Worm (Caenorhabditis elegans) whole organism, L4 larva: ENCODE results near the gene R12C12.9.
A peak's percentile ranks its signal among the peaks of the same experiment; 100 is the strongest.

ENCODE experiments used
- F44E2.7 ChIP-seq: fragments of 200-800 bp; sonication (Bioruptor generic); IDR thresholded peaks from 2 replicates; pipeline ENCODE4 v2.1.2; 2022; ENCODE audit warnings: missing genetic modification characterization, missing compliant biosample characterization
- T26A8.4 ChIP-seq: fragments of 200-800 bp; sonication (Bioruptor generic); IDR thresholded peaks from 2 replicates; pipeline ENCODE4 v1.3.6; 2022; ENCODE audit warnings: missing genetic modification characterization, missing compliant biosample characterization
- aha-1 ChIP-seq: fragments of 150-350 bp; peaks from one replicate; lab custom pipeline; 2014; ENCODE audit warnings: missing biosample characterization, missing genetic modification characterization
- lin-15B ChIP-seq: fragments of 150-350 bp; sonication (generic microtip); optimal IDR thresholded peaks from 3 replicates; lab custom pipeline; 2014; ENCODE audit warnings: missing biosample characterization, missing genetic modification characterization
- lin-39 ChIP-seq: fragments of 150-350 bp; optimal IDR thresholded peaks from 2 replicates; lab custom pipeline; 2014; ENCODE audit warnings: missing biosample characterization, missing genetic modification reagents, missing genetic modification characterization
- tag-97 ChIP-seq: fragments of 200-800 bp; sonication (Bioruptor generic); IDR thresholded peaks from 2 replicates; pipeline ENCODE4 v1.3.6; 2022; ENCODE audit warnings: missing genetic modification characterization, missing compliant biosample characterization
- unc-39 ChIP-seq: sonication (generic microtip); optimal IDR thresholded peaks from 2 replicates; lab custom pipeline; 2017; ENCODE audit warnings: missing biosample characterization, missing genetic modification characterization
- unc-62 ChIP-seq, 3 experiments: fragments of 150-350 bp in 1 of 3; sonication (generic microtip); optimal IDR thresholded peaks in 2 of 3; peaks in 1 of 3; 1 replicate in 1 of 3; 2 replicates in 2 of 3; lab custom pipeline; 2014 to 2017; ENCODE audit warnings: missing biosample characterization in 3 of 3, missing genetic modification characterization in 3 of 3, missing genetic modification reagents in 3 of 3, missing genotype in 1 of 3
- zip-11 ChIP-seq: fragments of 200-800 bp; sonication (Bioruptor generic); IDR thresholded peaks from 2 replicates; pipeline ENCODE4 v1.3.6; 2022; ENCODE audit warnings: missing genetic modification characterization, missing compliant biosample characterization

Gene R12C12.9

ce11 chrII:5988224-5988623 is 36.6 kb downstream of the R12C12.9 start, which contains the start of gene ins-2:
TSS of gene ins-2 (plus strand) at chrII:5988524.
- TF ChIP-seq unc-62 (GFP tag; optimal IDR thresholded peaks at IDR 0.05 in 1 of 2; lab: Kevin White, UChicago) (peak in 1 of 2 experiments; percentile 80), unc-62 (tag; optimal IDR thresholded peaks at IDR 0.05; lab: Kevin White, UChicago) (no peak), tag-97 (no peak)

- TF ChIP-seq lin-15B (tag; lab: Kevin White, UChicago) (no peak), unc-39 (tag; lab: Kevin White, UChicago) (no peak), F44E2.7 (no peak), lin-39 (tag; lab: Kevin White, UChicago) (no peak), zip-11 (GFP tag; lab: Robert Waterston, UW) (no peak), T26A8.4 (no peak), aha-1 (no peak)
Observed at ce11 chrII:5974878-5975277, 49.9 kb downstream of the R12C12.9 start, which contains the start of gene B0034.5. TSS of gene B0034.5 (minus strand) at chrII:5974978.
